Fruit fly (Drosophila melanogaster): Measurements from ENCODE around the gene COX7B.

dm6 chr3L:17403268-17403667 is 22.0 kb upstream of the COX7B start:
- TF ChIP-seq usp (GFP tag; optimal IDR thresholded peaks at IDR 0.05) (no peak), psq (optimal IDR thresholded peaks at IDR 0.05) (no peak), CG8478 (optimal IDR thresholded peaks at IDR 0.05) (no peak)

Measured in whole organism.